Worm (Caenorhabditis elegans) whole organism, L2 larva: ENCODE results near the gene E02C12.12.

ENCODE experiments used
- C34F6.9 ChIP-seq: fragments of 150-350 bp; optimal IDR thresholded peaks from 2 replicates; lab custom pipeline; 2014; ENCODE audit warnings: missing biosample characterization, missing genetic modification characterization
- F13H6.1 ChIP-seq: sonication (generic microtip); optimal IDR thresholded peaks from 2 replicates; lab custom pipeline; 2016; ENCODE audit warnings: missing genetic modification characterization, missing compliant biosample characterization
- R02D3.7 ChIP-seq: fragments of 150-350 bp; optimal IDR thresholded peaks from 2 replicates; lab custom pipeline; 2014; ENCODE audit warnings: missing biosample characterization, missing genetic modification characterization
- Y55F3AM.14 ChIP-seq: fragments of 200-800 bp; sonication (Bioruptor generic); optimal IDR thresholded peaks from 2 replicates; lab custom pipeline; 2018; ENCODE audit warnings: mild to moderate bottlenecking, missing genetic modification characterization, missing compliant biosample characterization
- ZK546.5 ChIP-seq: sonication (generic microtip); optimal IDR thresholded peaks from 2 replicates; lab custom pipeline; 2017; ENCODE audit warnings: missing biosample characterization, missing genetic modification characterization
- aly-2 ChIP-seq: fragments of 150-350 bp; optimal IDR thresholded peaks from 2 replicates; lab custom pipeline; 2014; ENCODE audit warnings: missing biosample characterization, missing genetic modification characterization
- ama-1 ChIP-seq: fragments of 150-350 bp; optimal IDR thresholded peaks from 2 replicates; lab custom pipeline; 2018; ENCODE audit warnings: inconsistent platforms
- blmp-1 ChIP-seq: sonication (generic microtip); optimal IDR thresholded peaks from 2 replicates; lab custom pipeline; 2017; ENCODE audit warnings: missing genetic modification characterization, mild to moderate bottlenecking, missing compliant biosample characterization, antibody characterized with exemption, moderate library complexity; ENCODE audit not compliant: insufficient read depth
- ceh-16 ChIP-seq: fragments of 150-350 bp; optimal IDR thresholded peaks from 2 replicates; lab custom pipeline; 2014; ENCODE audit warnings: missing biosample characterization, missing genetic modification characterization
- ceh-82 ChIP-seq: fragments of 150-350 bp; optimal IDR thresholded peaks from 2 replicates; lab custom pipeline; 2014; ENCODE audit warnings: missing biosample characterization, missing genetic modification characterization
- crh-2 ChIP-seq: sonication (generic microtip); optimal IDR thresholded peaks from 2 replicates; lab custom pipeline; 2017; ENCODE audit warnings: missing biosample characterization, missing genetic modification characterization
- dmd-4 ChIP-seq: sonication (generic microtip); optimal IDR thresholded peaks from 2 replicates; lab custom pipeline; 2017; ENCODE audit warnings: missing biosample characterization, missing genetic modification characterization
- egl-27 ChIP-seq: sonication (generic microtip); optimal IDR thresholded peaks from 3 replicates; lab custom pipeline; 2017; ENCODE audit warnings: missing biosample characterization, missing genetic modification reagents, missing genetic modification characterization
- elt-1 ChIP-seq: fragments of 150-350 bp; optimal IDR thresholded peaks from 2 replicates; lab custom pipeline; 2014; ENCODE audit warnings: missing biosample characterization, missing genetic modification characterization
- elt-3 ChIP-seq: sonication (generic microtip); optimal IDR thresholded peaks from 2 replicates; lab custom pipeline; 2017; ENCODE audit warnings: missing biosample characterization, missing genetic modification characterization
- fos-1 ChIP-seq: fragments of 150-350 bp; optimal IDR thresholded peaks from 2 replicates; lab custom pipeline; 2014; ENCODE audit warnings: missing biosample characterization, missing genetic modification characterization
- gmeb-1 ChIP-seq: fragments of 150-350 bp; optimal IDR thresholded peaks from 2 replicates; lab custom pipeline; 2014; ENCODE audit warnings: missing biosample characterization, missing genetic modification characterization
- lin-11 ChIP-seq: fragments of 150-350 bp; sonication (generic microtip); optimal IDR thresholded peaks from 2 replicates; lab custom pipeline; 2014; ENCODE audit warnings: missing biosample characterization, missing genetic modification characterization, inconsistent platforms, mixed read lengths
- lin-13 ChIP-seq: fragments of 150-350 bp; optimal IDR thresholded peaks from 2 replicates; lab custom pipeline; 2014; ENCODE audit warnings: missing biosample characterization, missing genetic modification reagents, missing genetic modification characterization
- lin-39 ChIP-seq: fragments of 150-350 bp; optimal IDR thresholded peaks from 2 replicates; lab custom pipeline; 2014; ENCODE audit warnings: missing biosample characterization, missing genetic modification reagents, missing genetic modification characterization
- lsy-2 ChIP-seq, 2 experiments: fragments of 150-350 bp in 1 of 2; sonication (generic microtip) in 1 of 2; optimal IDR thresholded peaks; 2 replicates each; lab custom pipeline; 2014 to 2017; ENCODE audit warnings: missing biosample characterization in 2 of 2, missing genetic modification characterization in 2 of 2
- mbf-1 ChIP-seq: sonication (generic microtip); optimal IDR thresholded peaks from 2 replicates; lab custom pipeline; 2017; ENCODE audit warnings: missing biosample characterization, missing genetic modification characterization
- mdl-1 ChIP-seq, 2 experiments: fragments of 150-350 bp in 1 of 2; sonication (generic microtip) in 1 of 2; optimal IDR thresholded peaks; 2 replicates each; lab custom pipeline; 2017; ENCODE audit warnings: missing biosample characterization in 2 of 2, missing genetic modification characterization in 2 of 2
- nhr-10 ChIP-seq: sonication (generic microtip); optimal IDR thresholded peaks from 2 replicates; lab custom pipeline; 2017; ENCODE audit warnings: missing biosample characterization, missing genetic modification characterization
- nhr-11 ChIP-seq: fragments of 150-350 bp; optimal IDR thresholded peaks from 2 replicates; lab custom pipeline; 2014; ENCODE audit warnings: missing biosample characterization, missing genetic modification characterization
- nhr-12 ChIP-seq: fragments of 150-350 bp; optimal IDR thresholded peaks from 2 replicates; lab custom pipeline; 2014; ENCODE audit warnings: missing biosample characterization, missing genetic modification characterization
- nhr-129 ChIP-seq: fragments of 150-350 bp; optimal IDR thresholded peaks from 2 replicates; lab custom pipeline; 2014; ENCODE audit warnings: missing biosample characterization, missing genetic modification characterization
- nhr-21 ChIP-seq: fragments of 150-350 bp; optimal IDR thresholded peaks from 2 replicates; lab custom pipeline; 2014; ENCODE audit warnings: missing biosample characterization, missing genetic modification characterization
- nhr-23 ChIP-seq: fragments of 150-350 bp; optimal IDR thresholded peaks from 2 replicates; lab custom pipeline; 2014; ENCODE audit warnings: missing biosample characterization, missing genetic modification reagents, missing genetic modification characterization
- nhr-237 ChIP-seq: fragments of 150-350 bp; optimal IDR thresholded peaks from 2 replicates; lab custom pipeline; 2014; ENCODE audit warnings: missing biosample characterization, missing genetic modification characterization
- nhr-25 ChIP-seq: fragments of 150-350 bp; sonication (generic microtip); optimal IDR thresholded peaks from 3 replicates; lab custom pipeline; 2014; ENCODE audit warnings: missing biosample characterization, missing genetic modification characterization
- nhr-6 ChIP-seq: fragments of 150-350 bp; optimal IDR thresholded peaks from 2 replicates; lab custom pipeline; 2014; ENCODE audit warnings: missing biosample characterization, missing genetic modification characterization
- nhr-77 ChIP-seq: fragments of 150-350 bp; optimal IDR thresholded peaks from 2 replicates; lab custom pipeline; 2014; ENCODE audit warnings: missing biosample characterization, missing genetic modification characterization
- sem-4 ChIP-seq: fragments of 150-350 bp; optimal IDR thresholded peaks from 2 replicates; lab custom pipeline; 2014; ENCODE audit warnings: missing biosample characterization, missing genetic modification reagents, missing genetic modification characterization
- skn-1 ChIP-seq: sonication (generic microtip); optimal IDR thresholded peaks from 2 replicates; lab custom pipeline; 2017; ENCODE audit warnings: missing biosample characterization, missing genetic modification characterization
- sma-3 ChIP-seq: sonication (generic microtip); optimal IDR thresholded peaks from 2 replicates; lab custom pipeline; 2016; ENCODE audit warnings: missing genetic modification reagents, missing genetic modification characterization, missing compliant biosample characterization
- sma-9 ChIP-seq, 2 experiments: fragments of 150-350 bp in 1 of 2; sonication (generic microtip) in 1 of 2; optimal IDR thresholded peaks; 2 replicates each; lab custom pipeline; 2014 to 2016; ENCODE audit warnings: missing genetic modification characterization in 2 of 2, mild to moderate bottlenecking in 1 of 2, missing biosample characterization in 1 of 2, missing compliant biosample characterization in 1 of 2, missing genetic modification reagents in 1 of 2, moderate library complexity in 1 of 2
- snpc-4 ChIP-seq: fragments of 150-350 bp; optimal IDR thresholded peaks from 2 replicates; lab custom pipeline; 2014; ENCODE audit warnings: missing biosample characterization, missing genetic modification characterization
- unc-39 ChIP-seq: fragments of 150-350 bp; optimal IDR thresholded peaks from 2 replicates; lab custom pipeline; 2014; ENCODE audit warnings: missing biosample characterization, missing genetic modification characterization
- unc-55 ChIP-seq: fragments of 150-350 bp; sonication (generic microtip); optimal IDR thresholded peaks from 3 replicates; lab custom pipeline; 2014; ENCODE audit warnings: missing biosample characterization, missing genetic modification reagents, missing genetic modification characterization
- zag-1 ChIP-seq: fragments of 150-350 bp; optimal IDR thresholded peaks from 2 replicates; lab custom pipeline; 2014; ENCODE audit warnings: missing biosample characterization, missing genetic modification characterization
- ztf-11 ChIP-seq: sonication (generic microtip); optimal IDR thresholded peaks from 2 replicates; lab custom pipeline; 2017; ENCODE audit warnings: missing biosample characterization, missing genetic modification characterization
- ztf-4 ChIP-seq: fragments of 150-350 bp; optimal IDR thresholded peaks from 2 replicates; lab custom pipeline; 2014; ENCODE audit warnings: missing biosample characterization, missing genetic modification characterization

The E02C12.12 gene

DNA sequence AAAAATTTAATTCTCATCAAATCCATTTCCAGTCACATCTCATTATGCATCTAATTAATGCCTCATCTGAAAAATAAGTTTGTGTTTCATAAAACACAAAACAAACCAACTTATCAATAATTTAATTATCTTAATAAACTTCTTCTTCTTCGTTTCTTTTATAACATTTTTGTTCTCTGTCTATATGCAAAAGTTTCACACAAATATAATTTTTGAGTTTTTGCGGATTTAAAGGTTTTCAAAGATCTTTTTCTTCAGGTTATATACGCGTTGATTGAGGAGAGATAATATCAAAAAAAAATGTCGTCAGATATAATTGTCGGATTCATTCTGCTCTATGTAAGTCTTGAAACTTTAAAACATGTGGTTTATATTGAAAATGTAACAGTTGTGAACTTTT, 32.4 kb downstream of the E02C12.12 start, which contains the start of gene srx-47:
TSS of gene srx-47 (plus strand) at position 301 of the 400 bp plus-strand sequence.
- TF ChIP-seq crh-2 (tag; lab: Kevin White, UChicago): no peak
- no peak for TF ChIP-seq ceh-82 (tag; lab: Kevin White, UChicago)
- no peak for TF ChIP-seq mbf-1
- TF ChIP-seq aly-2 (tag; lab: Kevin White, UChicago): no peak
- no peak for TF ChIP-seq nhr-23 (tag; lab: Kevin White, UChicago)
- no peak for TF ChIP-seq nhr-237 (tag; lab: Kevin White, UChicago)
- no peak for TF ChIP-seq gmeb-1 (tag; lab: Kevin White, UChicago)
- no peak for TF ChIP-seq skn-1 (tag; lab: Kevin White, UChicago)

DNA sequence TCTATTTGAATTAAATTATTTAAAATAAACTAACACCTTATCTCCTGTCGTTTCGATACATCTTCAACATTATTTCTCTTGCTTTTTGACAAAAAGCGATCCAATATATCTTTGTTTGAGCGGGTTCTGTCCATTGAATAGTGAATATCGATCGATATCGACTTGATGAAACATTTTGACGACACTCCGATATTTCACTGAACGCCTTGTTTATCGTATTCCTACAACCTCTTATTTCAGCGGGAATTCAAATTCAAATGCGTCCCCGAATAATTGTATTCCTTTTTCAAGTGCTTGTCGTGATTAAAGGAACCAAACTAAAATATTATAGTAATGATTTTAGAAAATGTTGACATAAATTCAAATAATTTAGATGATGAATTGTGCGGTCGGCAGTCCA, 35.3 kb downstream of the E02C12.12 start, which contains the start of the genes K07B1.7 and try-5:
TSS of gene K07B1.7 (minus strand) at position 159 of the 400 bp plus-strand sequence.
TSS of gene try-5 (plus strand) at position 241 of the 400 bp plus-strand sequence.
- TF ChIP-seq F13H6.1 (tag; lab: Kevin White, UChicago) (no peak), nhr-129 (tag; lab: Kevin White, UChicago) (peak; percentile 79), C34F6.9 (tag; lab: Kevin White, UChicago) (peak; percentile 83), nhr-12 (tag; lab: Kevin White, UChicago) (no peak), lin-39 (tag; lab: Kevin White, UChicago) (no peak), ama-1 (peak; percentile 64), sma-9 (GFP tag; optimal IDR thresholded peaks at IDR 0.05; lab: Kevin White, UChicago) (peak; percentile 18), sma-9 (tag; optimal IDR thresholded peaks at IDR 0.05; lab: Kevin White, UChicago) (no peak), crh-2 (tag; lab: Kevin White, UChicago) (peak; percentile 53), lin-13 (GFP tag; lab: Kevin White, UChicago) (peak; percentile 26), nhr-6 (tag; lab: Kevin White, UChicago) (peak; percentile 29), lsy-2 (tag; optimal IDR thresholded peaks at IDR 0.05; lab: Kevin White, UChicago) (peak in 1 of 2 experiments; percentile 80), egl-27 (tag; lab: Kevin White, UChicago) (peak; percentile 29), R02D3.7 (peak; percentile 88), ztf-11 (no peak), sma-3 (GFP tag; lab: Kevin White, UChicago) (peak; percentile 36), nhr-21 (tag; lab: Kevin White, UChicago) (peak; percentile 57), nhr-237 (tag; lab: Kevin White, UChicago) (no peak), fos-1 (tag; lab: Kevin White, UChicago) (peak; percentile 7), unc-55 (GFP tag; lab: Kevin White, UChicago) (peak; percentile 94), gmeb-1 (tag; lab: Kevin White, UChicago) (peak; percentile 95)

DNA sequence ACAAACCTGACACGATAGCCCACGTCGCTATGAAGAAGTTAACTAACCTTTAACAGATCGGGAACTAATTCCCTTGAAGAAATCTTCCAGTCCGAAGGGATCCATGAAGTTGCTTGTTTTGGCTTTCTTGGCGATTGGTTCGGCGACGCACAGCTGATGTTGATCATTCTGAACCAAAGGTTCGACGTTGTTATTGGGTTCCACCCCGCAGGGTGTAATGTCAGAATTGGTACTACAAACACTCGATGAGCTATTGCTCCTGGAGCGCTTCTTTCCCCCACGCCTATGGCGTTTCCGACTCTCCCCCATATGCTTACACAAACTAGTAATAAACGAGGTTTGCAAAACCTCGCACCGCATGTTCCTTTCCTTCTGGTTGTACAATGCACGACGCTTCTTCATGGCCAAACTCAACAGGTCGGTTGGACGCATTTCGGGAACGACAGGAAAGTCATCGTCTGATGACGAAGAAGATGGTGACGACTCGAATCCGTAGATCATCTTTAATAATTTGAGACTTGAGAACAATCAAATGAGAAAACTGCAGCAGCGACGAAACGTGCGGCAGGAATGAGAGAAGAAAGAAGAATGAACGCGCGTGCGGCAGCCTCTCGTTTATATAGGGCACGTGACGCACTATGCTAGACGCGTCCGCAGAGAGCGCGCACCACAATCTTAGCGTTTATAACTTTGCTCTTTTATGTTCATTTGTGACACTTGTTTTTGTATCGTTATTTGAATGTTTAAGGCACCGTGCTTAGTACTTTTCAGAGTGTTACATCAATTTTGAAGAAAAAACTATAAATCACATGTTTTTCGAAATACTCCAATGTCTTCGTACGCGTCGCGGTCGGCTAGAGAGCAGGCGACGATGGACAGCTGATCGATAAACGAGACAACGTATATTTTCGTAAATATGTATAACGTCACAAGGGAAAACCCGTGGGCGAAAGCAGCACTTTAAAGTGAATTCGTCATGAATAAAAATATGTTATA, 38.2 kb downstream of the E02C12.12 start, which contains the start of gene tos-1:
TSS of gene tos-1 (minus strand) at position 575 of the 996 bp plus-strand sequence.
- peak; percentile 98 for TF ChIP-seq Y55F3AM.14 (GFP tag; lab: Kevin White, UChicago)
- TF ChIP-seq nhr-10 (tag; lab: Kevin White, UChicago): peak; percentile 86
- peak; percentile 99 for TF ChIP-seq ama-1
- peak; percentile 92 for TF ChIP-seq gmeb-1 (tag; lab: Kevin White, UChicago)
- TF ChIP-seq nhr-25 (tag; lab: Kevin White, UChicago): peak; percentile 98
- TF ChIP-seq lin-13 (GFP tag; lab: Kevin White, UChicago): peak; percentile 93
- TF ChIP-seq nhr-129 (tag; lab: Kevin White, UChicago): peak; percentile 95
- peak; percentile 96 for TF ChIP-seq nhr-6 (tag; lab: Kevin White, UChicago)
- peak; percentile 89 for TF ChIP-seq blmp-1 (tag; lab: Kevin White, UChicago)
- peak; percentile 30 for TF ChIP-seq nhr-23 (tag; lab: Kevin White, UChicago)
- TF ChIP-seq sma-9 (GFP tag; optimal IDR thresholded peaks at IDR 0.05; lab: Kevin White, UChicago): peak; percentile 90
- TF ChIP-seq sma-9 (tag; optimal IDR thresholded peaks at IDR 0.05; lab: Kevin White, UChicago): no peak
- TF ChIP-seq lin-39 (tag; lab: Kevin White, UChicago): peak; percentile 59
- TF ChIP-seq snpc-4 (tag; lab: Kevin White, UChicago): peak; percentile 50
- peak; percentile 79 for TF ChIP-seq nhr-11
- TF ChIP-seq elt-3 (tag; lab: Kevin White, UChicago): no peak
- TF ChIP-seq sem-4 (tag; lab: Kevin White, UChicago): peak; percentile 96
- peak; percentile 70 for TF ChIP-seq ZK546.5 (tag; lab: Kevin White, UChicago)
- TF ChIP-seq fos-1 (tag; lab: Kevin White, UChicago): peak; percentile 95
- peak; percentile 61 for TF ChIP-seq ceh-16 (tag; lab: Kevin White, UChicago)
- peak; percentile 71 for TF ChIP-seq nhr-237 (tag; lab: Kevin White, UChicago)
- TF ChIP-seq ztf-4 (tag; lab: Kevin White, UChicago): peak; percentile 91
- TF ChIP-seq egl-27 (tag; lab: Kevin White, UChicago): peak; percentile 95
- peak; percentile 51 for TF ChIP-seq unc-39
- TF ChIP-seq crh-2 (tag; lab: Kevin White, UChicago): peak; percentile 98
- no peak for TF ChIP-seq dmd-4 (tag; lab: Kevin White, UChicago)
- TF ChIP-seq mbf-1: no peak
- TF ChIP-seq nhr-77 (tag; lab: Kevin White, UChicago): peak; percentile 88
- no peak for TF ChIP-seq elt-1
- peak; percentile 98 to 99 for TF ChIP-seq mdl-1 (tag; optimal IDR thresholded peaks at IDR 0.05; lab: Kevin White, UChicago)
- TF ChIP-seq zag-1 (tag; lab: Kevin White, UChicago): peak; percentile 94
- no peak for TF ChIP-seq skn-1 (tag; lab: Kevin White, UChicago)
- peak; percentile 82 for TF ChIP-seq ceh-82 (tag; lab: Kevin White, UChicago)
- TF ChIP-seq lin-11 (tag; lab: Kevin White, UChicago): peak; percentile 74
- peak; percentile 32 for TF ChIP-seq ztf-11
